Fruit fly (Drosophila melanogaster) S2 (cell line): Measurements from ENCODE around the gene Ir7a.

Source experiments
- CG8478 ChIP-seq: fragments of >200 bp; optimal IDR thresholded peaks from 2 replicates; lab custom pipeline; 2018
- CTCF ChIP-seq, 2 experiments: fragments of >200 bp; optimal IDR thresholded peaks; 2 replicates each; lab custom pipeline; 2018

- TF ChIP-seq CG8478 (lab: Kevin White, UChicago) (no peak), CTCF (optimal IDR thresholded peaks at IDR 0.05; lab: Kevin White, UChicago) (no peak)
Measured at dm6 chrX:7768147-7768787, 3.5 kb downstream of the Ir7a start, which contains the start of gene CG34338.
